Worm (Caenorhabditis elegans) whole organism, late embryonic: Measurements from ENCODE around the gene dao-2.

Experiments used
- F13H6.1 ChIP-seq: sonication (generic microtip); optimal IDR thresholded peaks from 2 replicates; lab custom pipeline; 2016; ENCODE audit warnings: missing genetic modification characterization, missing compliant biosample characterization
- ahr-1 ChIP-seq: sonication (generic microtip); optimal IDR thresholded peaks from 2 replicates; lab custom pipeline; 2016; ENCODE audit warnings: missing genetic modification characterization, missing compliant biosample characterization
- nhr-11 ChIP-seq: fragments of 150-350 bp; optimal IDR thresholded peaks from 2 replicates; lab custom pipeline; 2014; ENCODE audit warnings: missing biosample characterization, missing genetic modification characterization
- tbx-2 ChIP-seq: sonication (generic microtip); optimal IDR thresholded peaks from 2 replicates; lab custom pipeline; 2016; ENCODE audit warnings: missing genetic modification characterization, missing compliant biosample characterization

- TF ChIP-seq F13H6.1, result no peak
- TF ChIP-seq nhr-11, result no peak
- TF ChIP-seq tbx-2 (tag; lab: Kevin White, UChicago), result no peak
- TF ChIP-seq ahr-1 (tag; lab: Kevin White, UChicago), result no peak
Measured at ce11 chrII:4527800-4528199, 35.0 kb upstream of the dao-2 start, which contains the start of gene sra-35.
